Worm (Caenorhabditis elegans): Measurements from ENCODE around the gene F29B9.11.

ce11 chrIV:4674322-4674721, 14.3 kb upstream of the F29B9.11 start:
- TF ChIP-seq K02D7.2 (tag; optimal IDR thresholded peaks at IDR 0.05): no peak
- TF ChIP-seq ets-4 (tag; optimal IDR thresholded peaks at IDR 0.05): no peak
- no peak for TF ChIP-seq ceh-30 (tag; optimal IDR thresholded peaks at IDR 0.05)
- no peak for TF ChIP-seq Y22D7AL.16 (tag; optimal IDR thresholded peaks at IDR 0.05)
- TF ChIP-seq ceh-48 (tag; optimal IDR thresholded peaks at IDR 0.05): no peak
- no peak for TF ChIP-seq gmeb-2 (tag; optimal IDR thresholded peaks at IDR 0.05)
- no peak for TF ChIP-seq nhr-232 (tag; optimal IDR thresholded peaks at IDR 0.05)
